Worm (Caenorhabditis elegans) whole organism, early embryonic: ENCODE data around the gene srx-133.

Experiments
- B0310.2 ChIP-seq: sonication (generic microtip); optimal IDR thresholded peaks from 2 replicates; lab custom pipeline; 2016; ENCODE audit warnings: mild to moderate bottlenecking, missing genetic modification characterization, missing compliant biosample characterization
- F13C5.2 ChIP-seq: sonication (generic microtip); optimal IDR thresholded peaks from 2 replicates; lab custom pipeline; 2017; ENCODE audit warnings: mild to moderate bottlenecking, missing genetic modification characterization, inconsistent platforms, missing compliant biosample characterization
- aly-1 ChIP-seq: sonication (generic microtip); optimal IDR thresholded peaks from 2 replicates; lab custom pipeline; 2016; ENCODE audit warnings: missing genetic modification characterization, missing compliant biosample characterization
- ama-1 ChIP-seq: fragments of 150-350 bp; optimal IDR thresholded peaks from 2 replicates; lab custom pipeline; 2014
- ceh-36 ChIP-seq: sonication (generic microtip); optimal IDR thresholded peaks from 2 replicates; lab custom pipeline; 2016; ENCODE audit warnings: missing genetic modification characterization, inconsistent platforms, missing compliant biosample characterization
- flt-1 ChIP-seq: fragments of 200-800 bp; sonication (Bioruptor generic); IDR thresholded peaks from 2 replicates; pipeline ENCODE4 v1.3.6; 2022; ENCODE audit warnings: missing genetic modification characterization, missing compliant biosample characterization
- hmbx-1 ChIP-seq: sonication (generic microtip); optimal IDR thresholded peaks from 2 replicates; lab custom pipeline; 2016; ENCODE audit warnings: mild to moderate bottlenecking, missing genetic modification characterization, missing compliant biosample characterization
- hmg-4 ChIP-seq: fragments of 200-800 bp; sonication (Bioruptor generic); optimal IDR thresholded peaks from 2 replicates; lab custom pipeline; 2018; ENCODE audit warnings: mild to moderate bottlenecking, missing genetic modification characterization, missing compliant biosample characterization
- hnd-1 ChIP-seq: sonication (generic microtip); optimal IDR thresholded peaks from 2 replicates; lab custom pipeline; 2016; ENCODE audit warnings: missing genetic modification characterization, missing compliant biosample characterization
- pes-1 ChIP-seq: fragments of 200-800 bp; sonication (Bioruptor generic); IDR thresholded peaks from 2 replicates; pipeline ENCODE4 v1.3.6; 2022; ENCODE audit warnings: missing genetic modification reagents, missing genetic modification characterization, missing compliant biosample characterization
- scrt-1 ChIP-seq: fragments of 200-800 bp; sonication (Bioruptor generic); IDR thresholded peaks from 2 replicates; pipeline ENCODE4 v1.3.6; 2022; ENCODE audit warnings: missing genetic modification characterization, missing compliant biosample characterization
- tbx-37 ChIP-seq: fragments of 200-800 bp; sonication (Bioruptor generic); conservative IDR thresholded peaks from 2 replicates; pipeline ENCODE4 v1.3.6; 2022; ENCODE audit warnings: missing genetic modification reagents, missing genetic modification characterization, missing compliant biosample characterization
- tra-4 ChIP-seq: sonication (generic microtip); optimal IDR thresholded peaks from 2 replicates; lab custom pipeline; 2017; ENCODE audit warnings: missing genetic modification characterization, missing compliant biosample characterization

ce11 chrV:13878226-13878625, 29.7 kb downstream of the srx-133 start:
- TF ChIP-seq tbx-37 (GFP tag; lab: Robert Waterston, UW) (no peak), hmg-4 (GFP tag; lab: Kevin White, UChicago) (no peak), ama-1 (lab: Kevin White, UChicago) (no peak), ceh-36 (no peak), scrt-1 (GFP tag; lab: Robert Waterston, UW) (no peak), F13C5.2 (tag; lab: Kevin White, UChicago) (no peak), B0310.2 (tag; lab: Kevin White, UChicago) (no peak), flt-1 (no peak), tra-4 (no peak), aly-1 (tag; lab: Kevin White, UChicago) (no peak), pes-1 (GFP tag; lab: Robert Waterston, UW) (no peak), hmbx-1 (tag; lab: Kevin White, UChicago) (no peak), hnd-1 (tag; lab: Kevin White, UChicago) (no peak)
